Worm (Caenorhabditis elegans): ENCODE measurements around the gene T09F3.2.

Gene T09F3.2

ce11 chrII:10393282-10394179 lies 2.6 kb downstream of the T09F3.2 start, which contains the start of gene gpd-1 (continued):
- TF ChIP-seq hmg-1.2 (GFP tag; IDR thresholded peaks at IDR 0.05) (peak; percentile 56; the same call in 1 of the 2 replicates), unc-62 (GFP tag; optimal IDR thresholded peaks at IDR 0.05) (no peak)

ce11 chrII:10395303-10395757 lies 4.4 kb downstream of the T09F3.2 start, which contains the start of gene T09F3.4:
Gene T09F3.4 (plus strand): TSS chrII:10395707.
- TF ChIP-seq lir-1 (GFP tag; conservative IDR thresholded peaks at IDR 0.05) (peak; percentile 58; the same call in 1 of the 2 replicates), lsl-1 (GFP tag; optimal IDR thresholded peaks at IDR 0.05) (peak; percentile 43), snpc-4 (GFP tag; optimal IDR thresholded peaks at IDR 0.05) (peak; percentile 33), snpc-4 (tag; optimal IDR thresholded peaks at IDR 0.05) (peak in 2 of 4 experiments; percentile 15 to 19), dpl-1 (GFP tag; optimal IDR thresholded peaks at IDR 0.05) (peak; percentile 13), lin-54 (GFP tag; optimal IDR thresholded peaks at IDR 0.05) (peak; percentile 63), D2030.7 (GFP tag; IDR thresholded peaks at IDR 0.05) (peak; percentile 81), lin-26 (GFP tag; IDR thresholded peaks at IDR 0.05) (peak; percentile 9; the same call in 1 of the 2 replicates), egl-44 (GFP tag; IDR thresholded peaks at IDR 0.05) (0 out of 2 replicates have a peak, but pooled peaks have one; percentile 8), mes-4 (tag; optimal IDR thresholded peaks at IDR 0.05) (no peak), sea-2 (GFP tag; IDR thresholded peaks at IDR 0.05) (no peak), F23B12.7 (tag; optimal IDR thresholded peaks at IDR 0.05; ENCODE audit: insufficient read depth) (no peak), ekl-4 (GFP tag; IDR thresholded peaks at IDR 0.05) (0 out of 2 replicates have a peak, but pooled peaks have one; percentile 49), madf-10 (tag; optimal IDR thresholded peaks at IDR 0.05) (peak; percentile 39), tlf-1 (GFP tag; optimal IDR thresholded peaks at IDR 0.05) (peak; percentile 56), rcor-1 (GFP tag; IDR thresholded peaks at IDR 0.05) (peak; percentile 72), ztf-25 (GFP tag; IDR thresholded peaks at IDR 0.05) (0 out of 2 replicates have a peak, but pooled peaks have one; percentile 56), xnd-1 (tag; optimal IDR thresholded peaks at IDR 0.05) (peak; percentile 43), Y53G8AR.9 (GFP tag; conservative IDR thresholded peaks at IDR 0.05) (0 out of 2 replicates have a peak, but pooled peaks have one; percentile 73), athp-1 (tag; optimal IDR thresholded peaks at IDR 0.05) (peak; percentile 61), B0019.2 (GFP tag; conservative IDR thresholded peaks at IDR 0.05) (0 out of 2 replicates have a peak, but pooled peaks have one; percentile 53), ceh-100 (GFP tag; IDR thresholded peaks at IDR 0.05) (peak; percentile 62; the same call in 1 of the 2 replicates), efl-1 (GFP tag; optimal IDR thresholded peaks at IDR 0.05) (peak; percentile 46), ceh-27 (GFP tag; optimal IDR thresholded peaks at IDR 0.05) (peak; percentile 33), zim-3 (tag; optimal IDR thresholded peaks at IDR 0.05) (no peak), lin-35 (GFP tag; optimal IDR thresholded peaks at IDR 0.05) (peak in 1 of 3 experiments; percentile 38), Y56A3A.18 (GFP tag; IDR thresholded peaks at IDR 0.05) (no peak), ceh-58 (GFP tag; IDR thresholded peaks at IDR 0.05) (no peak), ceh-91 (GFP tag; IDR thresholded peaks at IDR 0.05) (0 out of 2 replicates have a peak, but pooled peaks have one; percentile 19), attf-6 (GFP tag; IDR thresholded peaks at IDR 0.05) (peak; percentile 63), madf-8 (GFP tag; conservative IDR thresholded peaks at IDR 0.05) (peak; percentile 58), hmg-1.2 (GFP tag; IDR thresholded peaks at IDR 0.05) (peak; percentile 45), hsf-1 (GFP tag; IDR thresholded peaks at IDR 0.05) (peak; percentile 58; the same call in 1 of the 2 replicates), F39B2.1 (GFP tag; IDR thresholded peaks at IDR 0.05) (no peak), Y95B8A.8 (GFP tag; IDR thresholded peaks at IDR 0.05) (0 out of 2 replicates have a peak, but pooled peaks have one; percentile 18), tbx-9 (tag; optimal IDR thresholded peaks at IDR 0.05; ENCODE audit: borderline replicate concordance) (no peak), rec-8 (tag; optimal IDR thresholded peaks at IDR 0.05) (peak in 1 of 2 experiments; percentile 2), madf-6 (GFP tag; IDR thresholded peaks at IDR 0.05) (peak; percentile 82), hrde-1 (tag; optimal IDR thresholded peaks at IDR 0.05; ENCODE audit: borderline replicate concordance) (peak; percentile 62), F22D6.2 (tag; optimal IDR thresholded peaks at IDR 0.05) (no peak), T26A5.8 (tag; optimal IDR thresholded peaks at IDR 0.05) (no peak)

Data from whole organism, young adult.